Worm (Caenorhabditis elegans) whole organism, mixed stage, embryonic: ENCODE data around the gene fis-2.

ENCODE experiments used
- M03D4.4 ChIP-seq: sonication (generic microtip); optimal IDR thresholded peaks from 2 replicates; lab custom pipeline; 2017; ENCODE audit warnings: mild to moderate bottlenecking, missing genetic modification characterization, missing compliant biosample characterization
- ces-1 ChIP-seq: fragments of 150-350 bp; optimal IDR thresholded peaks from 2 replicates; lab custom pipeline; 2014; ENCODE audit warnings: missing biosample characterization, missing genetic modification reagents, missing genetic modification characterization
- cnd-1 ChIP-seq: fragments of 200-800 bp; sonication (Bioruptor generic); optimal IDR thresholded peaks from 2 replicates; lab custom pipeline; 2018; ENCODE audit warnings: mild to moderate bottlenecking, missing genetic modification characterization, missing compliant biosample characterization
- elt-3 ChIP-seq: fragments of 150-350 bp; optimal IDR thresholded peaks from 2 replicates; lab custom pipeline; 2014; ENCODE audit warnings: missing biosample characterization, missing genetic modification characterization
- lin-13 ChIP-seq: fragments of 150-350 bp; optimal IDR thresholded peaks from 2 replicates; lab custom pipeline; 2014; ENCODE audit warnings: missing biosample characterization, missing genetic modification characterization
- lsy-2 ChIP-seq: fragments of 150-350 bp; optimal IDR thresholded peaks from 2 replicates; lab custom pipeline; 2014; ENCODE audit warnings: missing biosample characterization, missing genetic modification characterization
- mep-1 ChIP-seq: fragments of 150-350 bp; optimal IDR thresholded peaks from 2 replicates; lab custom pipeline; 2017; ENCODE audit warnings: missing biosample characterization, missing genetic modification reagents, missing genetic modification characterization, inconsistent platforms
- nhr-12 ChIP-seq: fragments of 150-350 bp; optimal IDR thresholded peaks from 2 replicates; lab custom pipeline; 2014; ENCODE audit warnings: missing biosample characterization, missing genetic modification characterization
- nhr-237 ChIP-seq: fragments of 150-350 bp; optimal IDR thresholded peaks from 2 replicates; lab custom pipeline; 2014; ENCODE audit warnings: missing biosample characterization, missing genetic modification characterization
- nhr-28 ChIP-seq: fragments of 150-350 bp; optimal IDR thresholded peaks from 2 replicates; lab custom pipeline; 2014; ENCODE audit warnings: missing biosample characterization, missing genetic modification characterization
- nhr-76 ChIP-seq: sonication (generic microtip); optimal IDR thresholded peaks from 2 replicates; lab custom pipeline; 2017; ENCODE audit warnings: missing biosample characterization, missing genetic modification characterization
- snpc-4 ChIP-seq: fragments of 150-350 bp; optimal IDR thresholded peaks from 2 replicates; lab custom pipeline; 2014; ENCODE audit warnings: missing biosample characterization, missing genetic modification characterization
- unc-39 ChIP-seq: fragments of 150-350 bp; optimal IDR thresholded peaks from 2 replicates; lab custom pipeline; 2014; ENCODE audit warnings: missing biosample characterization, missing genetic modification characterization

- TF ChIP-seq nhr-12 (tag; lab: Kevin White, UChicago) (no peak), cnd-1 (no peak), lin-13 (tag; lab: Kevin White, UChicago) (no peak), nhr-237 (tag; lab: Kevin White, UChicago) (no peak), nhr-76 (tag; lab: Kevin White, UChicago) (no peak), lsy-2 (tag; lab: Kevin White, UChicago) (no peak), ces-1 (GFP tag; lab: Kevin White, UChicago) (no peak), unc-39 (tag; lab: Kevin White, UChicago) (no peak), elt-3 (tag; lab: Kevin White, UChicago) (no peak), mep-1 (tag; lab: Kevin White, UChicago) (no peak), M03D4.4 (no peak), snpc-4 (tag; lab: Kevin White, UChicago) (no peak), nhr-28 (tag; lab: Kevin White, UChicago) (no peak)
Measured at ce11 chrX:8233554-8233953, 51.5 kb downstream of the fis-2 start.
